Worm (Caenorhabditis elegans) whole organism, L4 larva: Measurements from ENCODE around the gene spe-41.

ENCODE experiments used
- D1046.2 ChIP-seq: fragments of 200-800 bp; sonication (Bioruptor generic); IDR thresholded peaks from 2 replicates; pipeline ENCODE4 v1.3.6; 2022; ENCODE audit warnings: missing genetic modification characterization, missing compliant biosample characterization
- F10B5.3 ChIP-seq: sonication (generic microtip); optimal IDR thresholded peaks from 2 replicates; lab custom pipeline; 2016; ENCODE audit warnings: mild to moderate bottlenecking, missing genetic modification characterization, missing compliant biosample characterization
- F37D6.2 ChIP-seq: sonication (generic microtip); optimal IDR thresholded peaks from 2 replicates; lab custom pipeline; 2016; ENCODE audit warnings: mild to moderate bottlenecking, missing genetic modification characterization, missing compliant biosample characterization
- R02D3.7 ChIP-seq: fragments of 150-350 bp; sonication (generic microtip); optimal IDR thresholded peaks from 3 replicates; lab custom pipeline; 2014; ENCODE audit warnings: missing biosample characterization, missing genetic modification characterization
- ZK546.5 ChIP-seq, 2 experiments: sonication (generic microtip); optimal IDR thresholded peaks; 2 replicates each; lab custom pipeline; 2017; ENCODE audit warnings: missing biosample characterization in 2 of 2, missing genetic modification characterization in 2 of 2
- aha-1 ChIP-seq: fragments of 150-350 bp; peaks from one replicate; lab custom pipeline; 2014; ENCODE audit warnings: missing biosample characterization, missing genetic modification characterization
- attf-4 ChIP-seq: sonication (generic microtip); optimal IDR thresholded peaks from 3 replicates; lab custom pipeline; 2017; ENCODE audit warnings: missing biosample characterization, missing genetic modification characterization
- ctbp-1 ChIP-seq: fragments of 200-800 bp; sonication (Bioruptor generic); IDR thresholded peaks from 2 replicates; pipeline ENCODE4 v1.3.6; 2022; ENCODE audit warnings: missing genetic modification reagents, missing genetic modification characterization, missing compliant biosample characterization
- duxl-1 ChIP-seq: sonication (generic microtip); optimal IDR thresholded peaks from 2 replicates; lab custom pipeline; 2016; ENCODE audit warnings: mild to moderate bottlenecking, missing genetic modification characterization, moderate library complexity, missing compliant biosample characterization; ENCODE audit not compliant: poor library complexity
- fkh-10 ChIP-seq: fragments of 150-350 bp; optimal IDR thresholded peaks from 2 replicates; lab custom pipeline; 2014; ENCODE audit warnings: missing biosample characterization, missing genetic modification reagents, missing genetic modification characterization
- lim-7 ChIP-seq: fragments of 200-800 bp; sonication (Bioruptor generic); IDR thresholded peaks from 2 replicates; pipeline ENCODE4 v1.3.6; 2022; ENCODE audit warnings: missing genetic modification characterization, missing compliant biosample characterization
- lin-15B ChIP-seq: fragments of 150-350 bp; sonication (generic microtip); optimal IDR thresholded peaks from 3 replicates; lab custom pipeline; 2014; ENCODE audit warnings: missing biosample characterization, missing genetic modification characterization
- lir-3 ChIP-seq: sonication (generic microtip); optimal IDR thresholded peaks from 2 replicates; lab custom pipeline; 2016; ENCODE audit warnings: mild to moderate bottlenecking, missing genetic modification characterization, missing compliant biosample characterization
- mxl-2 ChIP-seq: fragments of 200-800 bp; sonication (Bioruptor generic); conservative IDR thresholded peaks from 2 replicates; pipeline ENCODE4 v1.3.6; 2022; ENCODE audit warnings: missing genetic modification reagents, missing genetic modification characterization, missing compliant biosample characterization
- nhr-102 ChIP-seq: sonication (generic microtip); optimal IDR thresholded peaks from 2 replicates; lab custom pipeline; 2016; ENCODE audit warnings: mild to moderate bottlenecking, missing genetic modification characterization, moderate library complexity, missing compliant biosample characterization
- nhr-237 ChIP-seq: sonication (generic microtip); optimal IDR thresholded peaks from 2 replicates; lab custom pipeline; 2017; ENCODE audit warnings: missing biosample characterization, missing genetic modification characterization
- nhr-28 ChIP-seq: fragments of 150-350 bp; optimal IDR thresholded peaks from 2 replicates; lab custom pipeline; 2014; ENCODE audit warnings: missing biosample characterization, missing genetic modification characterization
- nhr-41 ChIP-seq: fragments of 200-800 bp; sonication (Bioruptor generic); IDR thresholded peaks from 2 replicates; pipeline ENCODE4 v1.3.6; 2022; ENCODE audit warnings: missing genetic modification reagents, missing genetic modification characterization, missing compliant biosample characterization
- saeg-2 ChIP-seq: fragments of 200-800 bp; sonication (Bioruptor generic); IDR thresholded peaks from 2 replicates; pipeline ENCODE4 v1.3.6; 2022; ENCODE audit warnings: missing genetic modification reagents, missing genetic modification characterization, missing compliant biosample characterization
- unc-130 ChIP-seq: sonication (generic microtip); optimal IDR thresholded peaks from 2 replicates; lab custom pipeline; 2016; ENCODE audit warnings: missing genetic modification reagents, missing genetic modification characterization, missing compliant biosample characterization
- unc-62 ChIP-seq, 3 experiments: fragments of 150-350 bp in 1 of 3; sonication (generic microtip); optimal IDR thresholded peaks in 2 of 3; peaks in 1 of 3; 1 replicate in 1 of 3; 2 replicates in 2 of 3; lab custom pipeline; 2014 to 2017; ENCODE audit warnings: missing biosample characterization in 3 of 3, missing genetic modification characterization in 3 of 3, missing genetic modification reagents in 3 of 3, missing genotype in 1 of 3
- zip-2 ChIP-seq: fragments of 150-350 bp; optimal IDR thresholded peaks from 2 replicates; lab custom pipeline; 2014; ENCODE audit warnings: missing biosample characterization, missing genetic modification characterization

Gene spe-41

DNA sequence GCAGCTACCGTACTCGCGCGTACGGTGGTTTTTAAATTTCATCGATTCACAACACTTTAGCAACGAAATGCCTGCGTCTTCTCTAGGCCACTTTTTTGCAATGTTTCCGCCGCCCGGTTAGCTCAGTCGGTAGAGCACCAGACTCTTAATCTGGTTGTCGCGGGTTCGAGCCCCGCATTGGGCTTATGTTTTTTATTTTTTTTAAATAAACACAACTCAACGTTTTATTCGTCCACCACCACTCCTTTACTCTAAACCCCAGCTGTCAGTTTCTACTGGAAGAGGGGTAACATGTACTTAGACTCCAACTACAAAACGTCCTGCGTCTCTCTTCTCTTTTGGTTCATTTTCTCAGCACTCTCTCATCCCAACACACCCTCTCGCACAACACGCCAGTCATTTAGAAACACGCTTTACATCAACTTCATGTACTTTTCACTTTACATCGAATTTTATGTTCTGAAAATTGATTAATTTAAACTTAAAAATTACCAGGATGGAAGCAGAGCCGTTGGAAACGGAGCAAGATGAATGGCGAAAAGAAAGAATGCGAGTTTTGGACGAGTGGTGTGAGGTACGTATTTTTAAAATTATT, 54.5 kb downstream of the spe-41 start, which contains the start of the genes elmd-1 and hecw-1 (continued):
- TF ChIP-seq nhr-41 (GFP tag; lab: Robert Waterston, UW) (0 out of 2 replicates have a peak, but pooled peaks have one; percentile 7), lin-15B (no peak), lir-3 (tag; lab: Kevin White, UChicago) (no peak), unc-62 (GFP tag; optimal IDR thresholded peaks at IDR 0.05 in 1 of 2; lab: Kevin White, UChicago) (peak in 1 of 2 experiments; percentile 56), unc-62 (tag; optimal IDR thresholded peaks at IDR 0.05; lab: Kevin White, UChicago) (no peak), saeg-2 (no peak), ZK546.5 (tag; optimal IDR thresholded peaks at IDR 0.05; lab: Kevin White, UChicago) (no peak), R02D3.7 (no peak), aha-1 (tag; lab: Kevin White, UChicago) (peak; percentile 21), zip-2 (tag; lab: Kevin White, UChicago) (no peak), unc-130 (GFP tag; lab: Kevin White, UChicago) (peak; percentile 5), mxl-2 (no peak), F37D6.2 (no peak), attf-4 (tag; lab: Kevin White, UChicago) (no peak), nhr-28 (tag; lab: Kevin White, UChicago) (peak; percentile 70), duxl-1 (tag; lab: Kevin White, UChicago) (peak; percentile 55), D1046.2 (peak; percentile 61; the same call in 1 of the 2 replicates), fkh-10 (GFP tag; lab: Kevin White, UChicago) (no peak), F10B5.3 (tag; lab: Kevin White, UChicago) (no peak), nhr-237 (tag; lab: Kevin White, UChicago) (no peak), ctbp-1 (GFP tag; lab: Robert Waterston, UW) (peak; percentile 53; the same call in 1 of the 2 replicates), lim-7 (peak; percentile 73), nhr-102 (tag; lab: Kevin White, UChicago) (no peak)
